Worm (Caenorhabditis elegans): ENCODE results near the gene M03B6.4.

Gene M03B6.4

ce11 chrX:13846024-13846423 is 12.6 kb upstream of the M03B6.4 start:
- TF ChIP-seq nhr-129 (tag; optimal IDR thresholded peaks at IDR 0.05): peak; percentile 8
- TF ChIP-seq sem-4 (tag; optimal IDR thresholded peaks at IDR 0.05): no peak
- peak; percentile 24 for TF ChIP-seq fos-1 (tag; optimal IDR thresholded peaks at IDR 0.05)
- no peak for TF ChIP-seq ztf-1 (GFP tag; conservative IDR thresholded peaks at IDR 0.05)
- TF ChIP-seq aly-2 (tag; optimal IDR thresholded peaks at IDR 0.05): no peak
- no peak for TF ChIP-seq elt-1 (tag; optimal IDR thresholded peaks at IDR 0.05)
- TF ChIP-seq F13H6.1 (tag; optimal IDR thresholded peaks at IDR 0.05): peak; percentile 45
- no peak for TF ChIP-seq ztf-11 (tag; optimal IDR thresholded peaks at IDR 0.05)
- TF ChIP-seq nhr-25 (tag; optimal IDR thresholded peaks at IDR 0.05): no peak
- no peak for TF ChIP-seq elt-3 (tag; optimal IDR thresholded peaks at IDR 0.05)

DNA sequence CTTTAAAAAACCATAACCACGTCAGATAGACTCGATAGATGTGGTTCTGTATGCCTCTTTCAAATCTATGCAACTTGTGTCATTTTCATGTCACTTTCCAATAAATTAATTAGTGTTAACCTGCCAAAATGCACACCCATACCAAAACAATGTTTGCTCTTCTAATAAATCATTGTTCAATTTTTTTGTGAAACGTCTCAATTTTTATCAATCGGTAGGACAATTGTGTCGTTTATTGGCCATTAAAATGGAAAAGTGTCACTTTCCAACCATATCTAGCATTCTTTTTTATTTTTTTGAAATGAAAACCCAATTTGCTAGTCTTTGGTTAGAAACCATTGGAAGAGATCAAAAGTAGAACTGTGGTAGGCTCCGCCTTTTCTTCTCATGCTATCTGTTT is 8.3 kb upstream of the M03B6.4 start:
- no peak for TF ChIP-seq lin-39 (tag; optimal IDR thresholded peaks at IDR 0.05)

- TF ChIP-seq fos-1 (tag; optimal IDR thresholded peaks at IDR 0.05) (peak; percentile 6), ztf-4 (tag; optimal IDR thresholded peaks at IDR 0.05) (no peak)
Measured at ce11 chrX:13851590-13851989, 7.1 kb upstream of the M03B6.4 start.

ce11 chrX:13852606-13853005 is 6.0 kb upstream of the M03B6.4 start, which contains the start of gene mct-3:
Gene mct-3, plus strand, starts transcription at chrX:13852906.
- TF ChIP-seq mdl-1 (tag; optimal IDR thresholded peaks at IDR 0.05): no peak
- TF ChIP-seq mbf-1 (tag; optimal IDR thresholded peaks at IDR 0.05): no peak
- TF ChIP-seq ztf-1 (GFP tag; conservative IDR thresholded peaks at IDR 0.05): no peak
- no peak for TF ChIP-seq nhr-25 (tag; optimal IDR thresholded peaks at IDR 0.05)
- TF ChIP-seq egl-27 (tag; optimal IDR thresholded peaks at IDR 0.05): no peak

DNA sequence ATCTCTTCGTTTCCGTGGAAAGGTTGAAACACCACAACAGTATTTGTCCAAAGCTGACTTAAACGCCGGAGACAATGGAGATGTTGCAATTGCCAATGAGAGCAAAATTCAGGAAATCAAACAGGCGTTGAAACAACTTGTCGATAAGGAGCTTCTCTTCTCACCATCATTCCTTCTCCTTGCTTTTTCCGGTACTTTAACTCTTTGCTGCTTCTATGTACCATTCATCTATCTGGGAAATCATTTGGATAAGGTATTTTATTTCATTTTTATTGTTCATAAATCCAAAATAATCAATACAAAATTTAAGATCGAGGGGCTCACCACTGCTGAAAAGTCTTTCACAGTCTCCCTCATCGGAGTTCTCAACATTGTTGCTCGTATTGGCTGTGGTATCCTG is 2.7 kb upstream of the M03B6.4 start:
- TF ChIP-seq mdl-1 (tag; optimal IDR thresholded peaks at IDR 0.05) (no peak), lin-11 (tag; optimal IDR thresholded peaks at IDR 0.05) (no peak), ceh-82 (tag; optimal IDR thresholded peaks at IDR 0.05) (no peak), Y55F3AM.14 (GFP tag; optimal IDR thresholded peaks at IDR 0.05) (no peak), elt-3 (tag; optimal IDR thresholded peaks at IDR 0.05) (no peak), nhr-237 (tag; optimal IDR thresholded peaks at IDR 0.05) (no peak), nhr-129 (tag; optimal IDR thresholded peaks at IDR 0.05) (no peak)

- TF ChIP-seq lin-39 (tag; optimal IDR thresholded peaks at IDR 0.05) (no peak), blmp-1 (tag; optimal IDR thresholded peaks at IDR 0.05; ENCODE audit: insufficient read depth) (peak; percentile 6)
Measured at ce11 chrX:13864191-13864590, 5.5 kb downstream of the M03B6.4 start, which contains the start of gene M03B6.3. Gene M03B6.3, minus strand, starts transcription at chrX:13864292.

- no peak for TF ChIP-seq lin-39 (tag; optimal IDR thresholded peaks at IDR 0.05)
- TF ChIP-seq sma-9 (GFP tag; optimal IDR thresholded peaks at IDR 0.05): peak; percentile 51
- TF ChIP-seq sma-9 (tag; optimal IDR thresholded peaks at IDR 0.05): no peak
Measured at ce11 chrX:13871110-13871509, 12.5 kb downstream of the M03B6.4 start.

- TF ChIP-seq mab-5 (tag; optimal IDR thresholded peaks at IDR 0.05): peak; percentile 1
- TF ChIP-seq nhr-237 (tag; optimal IDR thresholded peaks at IDR 0.05): no peak
- TF ChIP-seq sma-9 (GFP tag; optimal IDR thresholded peaks at IDR 0.05): peak; percentile 63
- TF ChIP-seq sma-9 (tag; optimal IDR thresholded peaks at IDR 0.05): no peak
- peak; percentile 9 for TF ChIP-seq sem-4 (tag; optimal IDR thresholded peaks at IDR 0.05)
- no peak for TF ChIP-seq snpc-4 (tag; optimal IDR thresholded peaks at IDR 0.05)
- no peak for TF ChIP-seq nhr-10 (tag; optimal IDR thresholded peaks at IDR 0.05)
- peak; percentile 6 for TF ChIP-seq C34F6.9 (tag; optimal IDR thresholded peaks at IDR 0.05)
- no peak for TF ChIP-seq ama-1 (optimal IDR thresholded peaks at IDR 0.05)
- no peak for TF ChIP-seq elt-3 (tag; optimal IDR thresholded peaks at IDR 0.05)
- TF ChIP-seq F13H6.1 (tag; optimal IDR thresholded peaks at IDR 0.05): peak; percentile 80
- peak; percentile 40 for TF ChIP-seq nhr-129 (tag; optimal IDR thresholded peaks at IDR 0.05)
Measured at ce11 chrX:13873324-13873933, 14.8 kb downstream of the M03B6.4 start.

Data from whole organism, L2 larva.